Worm (Caenorhabditis elegans): ENCODE results near the gene nhr-231.

- TF ChIP-seq pha-4 (tag; optimal IDR thresholded peaks at IDR 0.05) (no peak), nhr-77 (tag; optimal IDR thresholded peaks at IDR 0.05) (no peak)
These were observed 14.5 kb upstream of the nhr-231 start, which contains the start of gene Y17D7B.4 for ce11 chrV:18776245-18776737.
